Fruit fly (Drosophila melanogaster) whole organism, pupa: ENCODE results near the gene sxe2.

ENCODE experiments used
- CG10348 ChIP-seq: fragments of 200-800 bp; sonication (Bioruptor generic); IDR thresholded peaks from 2 replicates; pipeline ENCODE4 v1.3.6; 2022; ENCODE audit warnings: missing biosample characterization, missing genetic modification characterization
- CG13204 ChIP-seq: fragments of 200-800 bp; sonication (Bioruptor generic); optimal IDR thresholded peaks from 2 replicates; lab custom pipeline; 2018; ENCODE audit warnings: missing biosample characterization, mild to moderate bottlenecking, missing genetic modification characterization, moderate library complexity
- CG15710 ChIP-seq: fragments of 200-800 bp; sonication (Bioruptor generic); optimal IDR thresholded peaks from 2 replicates; lab custom pipeline; 2018; ENCODE audit warnings: missing biosample characterization, mild to moderate bottlenecking, missing genetic modification characterization, moderate library complexity
- CG17806 ChIP-seq: fragments of 200-800 bp; sonication (Bioruptor generic); optimal IDR thresholded peaks from 2 replicates; lab custom pipeline; 2018; ENCODE audit warnings: missing biosample characterization, mild to moderate bottlenecking, missing genetic modification characterization, moderate library complexity
- CG32121 ChIP-seq: fragments of 200-800 bp; sonication (Bioruptor generic); IDR thresholded peaks from 2 replicates; pipeline ENCODE4 v1.3.6; 2022; ENCODE audit warnings: missing biosample characterization, missing genetic modification characterization
- CG4496 ChIP-seq: fragments of 200-800 bp; sonication (Bioruptor generic); IDR thresholded peaks from 3 replicates; pipeline ENCODE4 v1.3.6; 2022; ENCODE audit warnings: missing biosample characterization, missing genetic modification characterization
- CG8301 ChIP-seq: fragments of 200-800 bp; sonication (Bioruptor generic); optimal IDR thresholded peaks from 2 replicates; lab custom pipeline; 2018; ENCODE audit warnings: missing biosample characterization, mild to moderate bottlenecking, missing genetic modification characterization
- D1 ChIP-seq: fragments of 200-800 bp; sonication (Bioruptor generic); optimal IDR thresholded peaks from 2 replicates; lab custom pipeline; 2018; ENCODE audit warnings: missing biosample characterization, mild to moderate bottlenecking, missing genetic modification characterization, moderate library complexity
- EcR ChIP-seq: fragments of 200-800 bp; sonication (Bioruptor generic); optimal IDR thresholded peaks from 3 replicates; lab custom pipeline; 2019; ENCODE audit warnings: missing biosample characterization, missing genetic modification characterization, mild to moderate bottlenecking, moderate library complexity, missing genetic modification reagents
- Ets98B ChIP-seq: fragments of 200-800 bp; sonication (Bioruptor generic); IDR thresholded peaks from 2 replicates; pipeline ENCODE4 v1.3.6; 2022; ENCODE audit warnings: missing biosample characterization, missing genetic modification characterization
- Pif1A ChIP-seq: fragments of 200-800 bp; sonication (Bioruptor generic); optimal IDR thresholded peaks from 3 replicates; lab custom pipeline; 2016; ENCODE audit warnings: missing biosample characterization, missing genetic modification characterization
- Pif1B ChIP-seq: fragments of 200-800 bp; sonication (Bioruptor generic); optimal IDR thresholded peaks from 3 replicates; lab custom pipeline; 2016; ENCODE audit warnings: missing biosample characterization, missing genetic modification characterization
- Snoo ChIP-seq: fragments of 200-800 bp; sonication (Bioruptor generic); optimal IDR thresholded peaks from 3 replicates; lab custom pipeline; 2017; ENCODE audit warnings: missing biosample characterization, mild to moderate bottlenecking, missing genetic modification characterization, inconsistent platforms
- fd96Ca ChIP-seq: fragments of 200-800 bp; sonication (Bioruptor generic); IDR thresholded peaks from 3 replicates; pipeline ENCODE4 v1.3.6; 2022; ENCODE audit warnings: missing biosample characterization, missing genetic modification characterization

- TF ChIP-seq CG15710 (tag; lab: Kevin White, UChicago) (no peak), Pif1A (no peak), EcR (no peak), Pif1B (no peak), D1 (tag; lab: Kevin White, UChicago) (no peak), CG8301 (tag; lab: Kevin White, UChicago) (no peak), CG17806 (no peak), fd96Ca (GFP tag; lab: Robert Waterston, UW) (no peak), Ets98B (no peak), CG10348 (GFP tag; lab: Robert Waterston, UW) (no peak), CG4496 (GFP tag; lab: Robert Waterston, UW) (no peak), Snoo (tag; lab: Kevin White, UChicago) (no peak), CG32121 (GFP tag; lab: Robert Waterston, UW) (no peak), CG13204 (GFP tag; lab: Kevin White, UChicago) (no peak)
These were observed at the start of gene sxe2 for dm6 chr3R:16083578-16083977.
